Worm (Caenorhabditis elegans): ENCODE data around the gene Y69A2AR.51.

- no peak for TF ChIP-seq ztf-11 (tag; optimal IDR thresholded peaks at IDR 0.05)
- TF ChIP-seq dpl-1 (GFP tag; optimal IDR thresholded peaks at IDR 0.05) = no peak
- TF ChIP-seq nhr-77 (tag; optimal IDR thresholded peaks at IDR 0.05) = no peak
These were observed 3.9 kb upstream of the Y69A2AR.51 start, which contains the start of the genes Y69A2AR.25 and Y69A2AR.12 for ce11 chrIV:2568267-2568666.
